Fruit fly (Drosophila melanogaster) whole organism, larva: ENCODE data around the gene ProtA.
"Not testable (repeated sequence)": the region's sequence is repeated elsewhere in the genome, so short reads cannot be mapped to it uniquely, and the experiment has no call there.

Experiments used
- noc ChIP-seq: fragments of 200-800 bp; sonication (Bioruptor generic); optimal IDR thresholded peaks from 3 replicates; lab custom pipeline; 2019; ENCODE audit warnings: missing biosample characterization, mild to moderate bottlenecking, missing genetic modification characterization, moderate library complexity

ProtA gene

dm6 chr2L:14881552-14881951 lies at the start of gene ProtA:
ProtA (minus strand) TSS chr2L:14881652.
- TF ChIP-seq noc (tag; lab: Kevin White, UChicago) = not testable (repeated sequence)

- no peak for TF ChIP-seq noc (tag; lab: Kevin White, UChicago)
These were observed 42.8 kb upstream of the ProtA start, which contains the start of gene CG3491 for dm6 chr2L:14924290-14924689. CG3491 (plus strand) TSS chr2L:14924590.

dm6 chr2L:14887530-14887929 lies 6.1 kb upstream of the ProtA start:
- TF ChIP-seq noc (tag; lab: Kevin White, UChicago) = no peak

dm6 chr2L:14883621-14884020 lies 2.2 kb upstream of the ProtA start, which contains the start of gene ProtB:
ProtB (minus strand) TSS chr2L:14883721.
- TF ChIP-seq noc (tag; lab: Kevin White, UChicago) = not testable (repeated sequence)

- no peak for TF ChIP-seq noc (tag; lab: Kevin White, UChicago)
These were observed 5.2 kb downstream of the ProtA start, which contains the start of gene CG15278 for dm6 chr2L:14876233-14876632. CG15278 (minus strand) TSS chr2L:14876333.

- TF ChIP-seq noc (tag; lab: Kevin White, UChicago) = no peak
These were observed 9.5 kb downstream of the ProtA start, which contains the start of gene CG4480 for dm6 chr2L:14871922-14872321. CG4480 (minus strand) TSS chr2L:14872022.

dm6 chr2L:14851678-14852077 lies 29.8 kb downstream of the ProtA start, which contains the start of gene CG15279:
CG15279 (minus strand) TSS chr2L:14851749.
- no peak for TF ChIP-seq noc (tag; lab: Kevin White, UChicago)

dm6 chr2L:14842058-14842457 lies 39.4 kb downstream of the ProtA start, which contains the start of gene CG42682:
CG42682 (plus strand) TSS chr2L:14842358.
- no peak for TF ChIP-seq noc (tag; lab: Kevin White, UChicago)
